Fruit fly (Drosophila melanogaster) whole organism, embryonic: Measurements from ENCODE around the gene spas.

Experiments
- Atf-2 ChIP-seq: fragments of 200-800 bp; sonication (Bioruptor generic); optimal IDR thresholded peaks from 2 replicates; lab custom pipeline; 2016; ENCODE audit warnings: missing biosample characterization, missing genetic modification characterization
- CG10366 ChIP-seq: fragments of 200-800 bp; sonication (Bioruptor generic); IDR thresholded peaks from 2 replicates; pipeline ENCODE4 v1.3.6; 2022; ENCODE audit warnings: missing biosample characterization, missing genetic modification characterization
- CG10462 ChIP-seq: fragments of 200-800 bp; sonication (Bioruptor generic); optimal IDR thresholded peaks from 2 replicates; lab custom pipeline; 2016; ENCODE audit warnings: missing biosample characterization, missing genetic modification characterization
- CG12104 ChIP-seq: fragments of 200-800 bp; sonication (Bioruptor generic); optimal IDR thresholded peaks from 3 replicates; lab custom pipeline; 2016; ENCODE audit warnings: missing biosample characterization, missing genetic modification characterization
- CG12236 ChIP-seq: fragments of 200-800 bp; sonication (Bioruptor generic); optimal IDR thresholded peaks from 2 replicates; lab custom pipeline; 2016; ENCODE audit warnings: missing biosample characterization, missing genetic modification characterization
- CG13775 ChIP-seq: fragments of 200-800 bp; sonication (Bioruptor generic); optimal IDR thresholded peaks from 3 replicates; lab custom pipeline; 2017; ENCODE audit warnings: missing biosample characterization, mild to moderate bottlenecking, missing genetic modification characterization
- CG14014 ChIP-seq: fragments of 200-800 bp; sonication (Bioruptor generic); IDR thresholded peaks from 2 replicates; pipeline ENCODE4 v1.3.6; 2022; ENCODE audit warnings: missing biosample characterization, missing genetic modification characterization
- CG14860 ChIP-seq: fragments of 200-800 bp; sonication (Bioruptor generic); IDR thresholded peaks from 3 replicates; pipeline ENCODE4 v1.3.6; 2022; ENCODE audit warnings: missing biosample characterization, missing genetic modification characterization; ENCODE audit not compliant: partially characterized antibody
- CG18011 ChIP-seq: fragments of 200-800 bp; sonication (Bioruptor generic); optimal IDR thresholded peaks from 2 replicates; lab custom pipeline; 2017; ENCODE audit warnings: missing biosample characterization, missing genetic modification characterization, mild to moderate bottlenecking, moderate library complexity, missing genotype
- CG2116 ChIP-seq: fragments of 200-800 bp; sonication (Bioruptor generic); optimal IDR thresholded peaks from 3 replicates; lab custom pipeline; 2018; ENCODE audit warnings: missing biosample characterization, mild to moderate bottlenecking, missing genetic modification characterization
- CG2199 ChIP-seq: fragments of 200-800 bp; sonication (Bioruptor generic); IDR thresholded peaks from 3 replicates; pipeline ENCODE4 v1.3.6; 2022; ENCODE audit warnings: missing biosample characterization, missing genetic modification characterization
- CG2889 ChIP-seq: fragments of 200-800 bp; sonication (Bioruptor generic); IDR thresholded peaks from 3 replicates; pipeline ENCODE4 v1.3.6; 2022; ENCODE audit warnings: missing biosample characterization, missing genetic modification characterization
- CG32767 ChIP-seq: fragments of 200-800 bp; sonication (Bioruptor generic); IDR thresholded peaks from 2 replicates; pipeline ENCODE4 v1.3.6; 2022; ENCODE audit warnings: missing biosample characterization, missing genetic modification characterization
- CG33557 ChIP-seq: fragments of 200-800 bp; sonication (Bioruptor generic); optimal IDR thresholded peaks from 2 replicates; lab custom pipeline; 2019; ENCODE audit warnings: missing biosample characterization, mild to moderate bottlenecking, missing genetic modification characterization, moderate library complexity
- CG4707 ChIP-seq: fragments of 200-800 bp; sonication (Bioruptor generic); optimal IDR thresholded peaks from 2 replicates; lab custom pipeline; 2018; ENCODE audit warnings: missing biosample characterization, mild to moderate bottlenecking, missing genetic modification characterization, moderate library complexity
- CG6689 ChIP-seq: fragments of 200-800 bp; sonication (Bioruptor generic); IDR thresholded peaks from 2 replicates; pipeline ENCODE4 v1.3.6; 2022; ENCODE audit warnings: missing biosample characterization, missing genetic modification characterization
- CG7357 ChIP-seq: fragments of 200-800 bp; sonication (Bioruptor generic); IDR thresholded peaks from 3 replicates; pipeline ENCODE4 v1.3.6; 2022; ENCODE audit warnings: missing biosample characterization, missing genetic modification characterization
- CG7987 ChIP-seq: fragments of 200-800 bp; sonication (Bioruptor generic); optimal IDR thresholded peaks from 2 replicates; lab custom pipeline; 2018; ENCODE audit warnings: missing biosample characterization, mild to moderate bottlenecking, missing genetic modification characterization, moderate library complexity
- CG8924 ChIP-seq: fragments of 200-800 bp; optimal IDR thresholded peaks from 3 replicates; lab custom pipeline; 2019; ENCODE audit warnings: missing biosample characterization, mild to moderate bottlenecking, missing genetic modification characterization, moderate library complexity
- CG9437 ChIP-seq: fragments of 200-800 bp; sonication (Bioruptor generic); optimal IDR thresholded peaks from 2 replicates; lab custom pipeline; 2018; ENCODE audit warnings: missing biosample characterization, mild to moderate bottlenecking, missing genetic modification characterization
- D19A ChIP-seq: fragments of 200-800 bp; optimal IDR thresholded peaks from 3 replicates; lab custom pipeline; 2019; ENCODE audit warnings: missing biosample characterization, mild to moderate bottlenecking, missing genetic modification characterization, moderate library complexity
- HLH4C ChIP-seq: fragments of 200-800 bp; sonication (Bioruptor generic); IDR thresholded peaks from 3 replicates; pipeline ENCODE4 v1.3.6; 2022; ENCODE audit warnings: missing biosample characterization, missing genetic modification characterization; ENCODE audit not compliant: partially characterized antibody
- MBD-R2 ChIP-seq: fragments of 200-800 bp; sonication (Bioruptor generic); IDR thresholded peaks from 2 replicates; pipeline ENCODE4 v1.3.6; 2022; ENCODE audit warnings: missing biosample characterization, missing genetic modification characterization
- MTF-1 ChIP-seq: fragments of 200-800 bp; sonication (Bioruptor generic); optimal IDR thresholded peaks from 2 replicates; lab custom pipeline; 2018; ENCODE audit warnings: missing biosample characterization, mild to moderate bottlenecking, missing genetic modification characterization, borderline replicate concordance
- NfI ChIP-seq: fragments of 200-800 bp; sonication (Bioruptor generic); optimal IDR thresholded peaks from 3 replicates; lab custom pipeline; 2018; ENCODE audit warnings: missing biosample characterization, mild to moderate bottlenecking, missing genetic modification characterization, moderate library complexity
- PHDP ChIP-seq: fragments of 200-800 bp; sonication (Bioruptor generic); optimal IDR thresholded peaks from 3 replicates; lab custom pipeline; 2018; ENCODE audit warnings: missing biosample characterization, mild to moderate bottlenecking, missing genetic modification characterization, moderate library complexity
- az2 ChIP-seq: fragments of 200-800 bp; sonication (Bioruptor generic); optimal IDR thresholded peaks from 3 replicates; lab custom pipeline; 2016; ENCODE audit warnings: missing biosample characterization, missing genetic modification characterization
- bowl ChIP-seq: fragments of 200-800 bp; sonication (Bioruptor generic); IDR thresholded peaks from 2 replicates; pipeline ENCODE4 v1.3.6; 2022; ENCODE audit warnings: missing biosample characterization, missing genetic modification characterization
- caup ChIP-seq: fragments of 200-800 bp; sonication (Bioruptor generic); optimal IDR thresholded peaks from 3 replicates; lab custom pipeline; 2017; ENCODE audit warnings: missing biosample characterization, mild to moderate bottlenecking, missing genetic modification characterization, moderate library complexity; ENCODE audit not compliant: severe bottlenecking
- chinmo ChIP-seq: fragments of 200-800 bp; sonication (Bioruptor generic); IDR thresholded peaks from 4 replicates; pipeline ENCODE4 v1.3.6; 2022; ENCODE audit warnings: missing biosample characterization, missing genetic modification characterization; ENCODE audit not compliant: partially characterized antibody
- chn ChIP-seq: fragments of 200-800 bp; sonication (Bioruptor generic); optimal IDR thresholded peaks from 2 replicates; lab custom pipeline; 2016; ENCODE audit warnings: missing biosample characterization, missing genetic modification characterization
- crol ChIP-seq: fragments of 200-800 bp; sonication (Bioruptor generic); IDR thresholded peaks from 2 replicates; pipeline ENCODE4 v1.3.6; 2022; ENCODE audit warnings: missing biosample characterization, missing genetic modification characterization
- dimm ChIP-seq: fragments of 200-800 bp; sonication (Bioruptor generic); IDR thresholded peaks from 2 replicates; pipeline ENCODE4 v1.3.6; 2022; ENCODE audit warnings: missing biosample characterization, missing genetic modification characterization
- grn ChIP-seq: fragments of 200-800 bp; sonication (Bioruptor generic); optimal IDR thresholded peaks from 3 replicates; lab custom pipeline; 2017; ENCODE audit warnings: missing biosample characterization, missing genetic modification characterization
- gsb-n ChIP-seq: fragments of 200-800 bp; sonication (Bioruptor generic); optimal IDR thresholded peaks from 3 replicates; lab custom pipeline; 2018; ENCODE audit warnings: missing biosample characterization, mild to moderate bottlenecking, missing genetic modification characterization
- gt ChIP-seq: fragments of 200-800 bp; sonication (Bioruptor generic); IDR thresholded peaks from 2 replicates; pipeline ENCODE4 v1.3.6; 2022; ENCODE audit warnings: missing biosample characterization, missing genetic modification characterization
- kah ChIP-seq: fragments of 200-800 bp; sonication (Bioruptor generic); optimal IDR thresholded peaks from 2 replicates; lab custom pipeline; 2018; ENCODE audit warnings: missing biosample characterization, mild to moderate bottlenecking, missing genetic modification characterization
- klu ChIP-seq: fragments of 200-800 bp; sonication (Bioruptor generic); IDR thresholded peaks from 2 replicates; pipeline ENCODE4 v1.3.6; 2022; ENCODE audit warnings: missing biosample characterization, missing genetic modification characterization
- lab ChIP-seq: fragments of 200-800 bp; sonication (Bioruptor generic); optimal IDR thresholded peaks from 3 replicates; lab custom pipeline; 2017; ENCODE audit warnings: missing biosample characterization, missing genetic modification characterization, mild to moderate bottlenecking, moderate library complexity, missing genetic modification reagents
- odd ChIP-seq: fragments of 200-800 bp; sonication (Bioruptor generic); optimal IDR thresholded peaks from 2 replicates; lab custom pipeline; 2017; ENCODE audit warnings: missing biosample characterization, mild to moderate bottlenecking, missing genetic modification characterization
- phol ChIP-seq: fragments of 200-800 bp; sonication (Bioruptor generic); optimal IDR thresholded peaks from 3 replicates; lab custom pipeline; 2018; ENCODE audit warnings: missing biosample characterization, mild to moderate bottlenecking, missing genetic modification characterization, moderate library complexity
- pzg ChIP-seq: fragments of 200-800 bp; sonication (Bioruptor generic); optimal IDR thresholded peaks from 3 replicates; lab custom pipeline; 2018; ENCODE audit warnings: missing biosample characterization, mild to moderate bottlenecking, missing genetic modification characterization, moderate library complexity
- sisA ChIP-seq: fragments of 200-800 bp; sonication (Bioruptor generic); IDR thresholded peaks from 2 replicates; pipeline ENCODE4 v1.3.6; 2022; ENCODE audit warnings: missing biosample characterization, missing genetic modification characterization
- tgo ChIP-seq: fragments of 200-800 bp; sonication (Bioruptor generic); IDR thresholded peaks from 3 replicates; pipeline ENCODE4 v1.3.6; 2022; ENCODE audit warnings: missing biosample characterization, missing genetic modification characterization
- trh ChIP-seq: fragments of 200-800 bp; sonication (Bioruptor generic); optimal IDR thresholded peaks from 2 replicates; lab custom pipeline; 2016; ENCODE audit warnings: missing biosample characterization, missing genetic modification characterization
- tup ChIP-seq: fragments of 200-800 bp; sonication (Bioruptor generic); optimal IDR thresholded peaks from 2 replicates; lab custom pipeline; 2016; ENCODE audit warnings: missing biosample characterization, mild to moderate bottlenecking, missing genetic modification characterization, moderate library complexity
- unc-4 ChIP-seq: fragments of 200-800 bp; sonication (Bioruptor generic); IDR thresholded peaks from 2 replicates; pipeline ENCODE4 v1.3.6; 2022; ENCODE audit warnings: missing biosample characterization, missing genetic modification characterization; ENCODE audit not compliant: partially characterized antibody
- vfl ChIP-seq: fragments of 200-800 bp; sonication (Bioruptor generic); optimal IDR thresholded peaks from 2 replicates; lab custom pipeline; 2016; ENCODE audit warnings: missing biosample characterization, missing genetic modification characterization
- z ChIP-seq: fragments of 200-800 bp; sonication (Bioruptor generic); IDR thresholded peaks from 3 replicates; pipeline ENCODE4 v1.3.6; 2022; ENCODE audit warnings: missing biosample characterization, missing genetic modification characterization

Gene spas

DNA sequence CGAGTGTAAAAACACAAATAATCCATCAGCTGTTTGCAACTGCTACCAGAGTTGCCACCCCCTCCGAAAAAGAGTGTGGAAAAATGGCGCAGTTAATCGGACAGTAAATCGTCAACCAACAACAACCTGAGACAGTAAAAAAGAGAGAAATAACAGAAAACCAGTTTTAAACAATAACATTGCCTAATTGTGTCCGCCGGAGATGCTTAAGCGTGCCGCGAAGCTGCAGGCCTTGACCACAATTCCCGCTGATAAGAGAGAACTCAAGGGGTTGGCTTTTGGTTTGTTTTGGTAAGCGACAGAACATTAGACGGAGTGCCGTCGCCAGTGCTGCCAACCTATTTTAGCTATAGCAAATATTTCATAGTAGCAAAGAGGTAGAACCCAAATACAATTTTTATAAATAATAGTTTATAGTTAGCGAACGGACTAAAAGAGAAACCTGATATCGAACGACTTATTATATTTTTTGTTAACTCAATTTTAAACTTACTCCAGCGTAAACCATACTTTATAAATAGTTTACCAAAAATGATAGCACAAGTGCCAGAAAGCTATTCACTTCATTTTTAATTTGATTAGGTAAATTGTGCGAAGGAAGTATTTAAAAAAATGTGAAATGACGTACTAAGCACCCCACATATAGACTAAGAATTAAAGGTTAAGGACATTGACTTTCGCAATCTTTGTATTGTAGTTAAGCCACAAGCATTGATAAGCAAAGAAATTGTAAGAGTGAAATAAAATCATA, 12.8 kb downstream of the spas start, which contains the start of the genes Atg6 and Pisd (continued):
- TF ChIP-seq vfl (GFP tag; lab: Kevin White, UChicago) (peak; percentile 15), CG6689 (GFP tag; lab: Robert Waterston, UW) (0 out of 2 replicates have a peak, but pooled peaks have one; percentile 33), D19A (tag; lab: Kevin White, UChicago) (no peak), HLH4C (GFP tag; lab: Robert Waterston, UW) (0 out of 3 replicates have a peak, but pooled peaks have one; percentile 32), bowl (GFP tag; lab: Robert Waterston, UW) (no peak), az2 (GFP tag; lab: Kevin White, UChicago) (no peak), caup (GFP tag; lab: Kevin White, UChicago) (no peak), PHDP (tag; lab: Kevin White, UChicago) (peak; percentile 20), CG10366 (peak; percentile 13; the same call in 1 of the 2 replicates), CG14014 (no peak), CG13775 (GFP tag; lab: Kevin White, UChicago) (no peak), CG14860 (GFP tag; lab: Robert Waterston, UW) (no peak), z (GFP tag; lab: Robert Waterston, UW) (no peak), gsb-n (tag; lab: Kevin White, UChicago) (peak; percentile 13), unc-4 (peak; percentile 40; the same call in 1 of the 2 replicates), grn (GFP tag; lab: Kevin White, UChicago) (peak; percentile 14), CG32767 (GFP tag; lab: Robert Waterston, UW) (no peak), pzg (peak; percentile 65), CG4707 (GFP tag; lab: Kevin White, UChicago) (no peak), CG8924 (peak; percentile 74), dimm (GFP tag; lab: Robert Waterston, UW) (no peak), chinmo (GFP tag; lab: Robert Waterston, UW) (peak; percentile 77; the same call in 2 of the 4 replicates), phol (peak; percentile 95), CG33557 (GFP tag; lab: Kevin White, UChicago) (peak; percentile 10), odd (GFP tag; lab: Kevin White, UChicago) (no peak), CG2199 (GFP tag; lab: Robert Waterston, UW) (no peak), chn (GFP tag; lab: Kevin White, UChicago) (peak; percentile 19), tgo (GFP tag; lab: Robert Waterston, UW) (peak; percentile 32; the same call in 1 of the 3 replicates), CG2889 (GFP tag; lab: Robert Waterston, UW) (no peak), NfI (GFP tag; lab: Kevin White, UChicago) (peak; percentile 1), crol (no peak), Atf-2 (no peak), sisA (GFP tag; lab: Robert Waterston, UW) (no peak), klu (GFP tag; lab: Robert Waterston, UW) (no peak), MBD-R2 (GFP tag; lab: Robert Waterston, UW) (peak; percentile 90), CG7357 (GFP tag; lab: Robert Waterston, UW) (no peak), kah (no peak), lab (GFP tag; lab: Kevin White, UChicago) (peak; percentile 65), gt (GFP tag; lab: Robert Waterston, UW) (no peak), tup (no peak), CG18011 (GFP tag; lab: Kevin White, UChicago) (peak; percentile 27), CG7987 (GFP tag; lab: Kevin White, UChicago) (peak; percentile 30), CG12236 (GFP tag; lab: Kevin White, UChicago) (no peak), MTF-1 (GFP tag; lab: Kevin White, UChicago) (no peak), CG2116 (GFP tag; lab: Kevin White, UChicago) (peak; percentile 52), CG9437 (GFP tag; lab: Kevin White, UChicago) (peak; percentile 1), CG10462 (GFP tag; lab: Kevin White, UChicago) (no peak), trh (GFP tag; lab: Kevin White, UChicago) (no peak), CG12104 (GFP tag; lab: Kevin White, UChicago) (no peak)
